Fruit fly (Drosophila melanogaster) whole organism, wandering third instar larva: ENCODE results near the gene Cyp311a1.

Source experiments
- Abd-B ChIP-seq: fragments of >200 bp; optimal IDR thresholded peaks from 2 replicates; lab custom pipeline; 2017; ENCODE audit warnings: missing biosample characterization, missing genetic modification characterization
- CG32264 ChIP-seq: fragments of 200-800 bp; sonication (Bioruptor generic); optimal IDR thresholded peaks from 2 replicates; lab custom pipeline; 2016; ENCODE audit warnings: missing biosample characterization, missing genetic modification characterization
- CG9705 ChIP-seq: fragments of 200-800 bp; sonication (Bioruptor generic); optimal IDR thresholded peaks from 2 replicates; lab custom pipeline; 2018; ENCODE audit warnings: missing biosample characterization, mild to moderate bottlenecking, missing genetic modification characterization
- CrebA ChIP-seq: fragments of 200-800 bp; sonication (Bioruptor generic); optimal IDR thresholded peaks from 2 replicates; lab custom pipeline; 2016; ENCODE audit warnings: missing biosample characterization, mild to moderate bottlenecking, missing genetic modification characterization, borderline replicate concordance
- Dfd ChIP-seq: fragments of >200 bp; optimal IDR thresholded peaks from 2 replicates; lab custom pipeline; 2017; ENCODE audit warnings: missing biosample characterization, missing genetic modification characterization
- Dif ChIP-seq: fragments of 200-275, 200-300 bp; sonication (Bioruptor generic); optimal IDR thresholded peaks from 2 replicates; lab custom pipeline; 2018; ENCODE audit warnings: missing biosample characterization, missing genetic modification characterization; ENCODE audit not compliant: partially characterized antibody
- GATAd ChIP-seq: sonication (Bioruptor generic); optimal IDR thresholded peaks from 2 replicates; lab custom pipeline; 2016; ENCODE audit warnings: missing biosample characterization, missing genetic modification characterization
- HLH106 ChIP-seq: fragments of 200-800 bp; optimal IDR thresholded peaks from 3 replicates; lab custom pipeline; 2019; ENCODE audit warnings: missing biosample characterization, mild to moderate bottlenecking, missing genetic modification characterization, moderate library complexity
- Hnf4 ChIP-seq: fragments of 200-800 bp; sonication (Bioruptor generic); optimal IDR thresholded peaks from 2 replicates; lab custom pipeline; 2016; ENCODE audit warnings: missing biosample characterization, mild to moderate bottlenecking, missing genetic modification characterization
- Hr78 ChIP-seq: fragments of >200 bp; optimal IDR thresholded peaks from 2 replicates; lab custom pipeline; 2017; ENCODE audit warnings: missing biosample characterization, missing genetic modification characterization
- Hr83 ChIP-seq: fragments of 200-300 bp; sonication (Bioruptor generic); optimal IDR thresholded peaks from 2 replicates; lab custom pipeline; 2016; ENCODE audit warnings: missing biosample characterization, mild to moderate bottlenecking, missing genetic modification characterization, moderate library complexity; ENCODE audit not compliant: poor library complexity, severe bottlenecking
- Jra ChIP-seq: sonication (Bioruptor generic); optimal IDR thresholded peaks from 2 replicates; lab custom pipeline; 2016; ENCODE audit warnings: missing biosample characterization, missing genetic modification characterization
- Mio ChIP-seq: sonication (Bioruptor generic); optimal IDR thresholded peaks from 2 replicates; lab custom pipeline; 2016; ENCODE audit warnings: missing biosample characterization, missing genetic modification characterization
- Myc ChIP-seq: fragments of >200 bp; optimal IDR thresholded peaks from 2 replicates; lab custom pipeline; 2017
- N ChIP-seq: fragments of >200 bp; optimal IDR thresholded peaks from 2 replicates; lab custom pipeline; 2018; ENCODE audit warnings: missing biosample characterization, missing external identifiers, missing genetic modification characterization
- OdsH ChIP-seq: fragments of 200-800 bp; sonication (Bioruptor generic); optimal IDR thresholded peaks from 2 replicates; lab custom pipeline; 2016; ENCODE audit warnings: missing biosample characterization, mild to moderate bottlenecking, missing genetic modification characterization
- Rel ChIP-seq, 2 experiments: fragments of 200-800 bp; sonication (Bioruptor generic) in 1 of 2; optimal IDR thresholded peaks; 2 replicates in 1 of 2; 3 replicates in 1 of 2; lab custom pipeline; 2016 to 2019; ENCODE audit warnings: mild to moderate bottlenecking in 2 of 2, missing biosample characterization in 2 of 2, missing genetic modification characterization in 2 of 2, moderate library complexity in 1 of 2
- Sp1 ChIP-seq: fragments of 200-800 bp; sonication (Bioruptor generic); optimal IDR thresholded peaks from 3 replicates; lab custom pipeline; 2019; ENCODE audit warnings: missing biosample characterization, mild to moderate bottlenecking, missing genetic modification characterization, moderate library complexity
- Vsx2 ChIP-seq: fragments of 200-300, 225-300 bp; sonication (Bioruptor generic); optimal IDR thresholded peaks from 2 replicates; lab custom pipeline; 2018; ENCODE audit warnings: missing biosample characterization, missing genetic modification characterization; ENCODE audit not compliant: partially characterized antibody
- br ChIP-seq: fragments of 200-800 bp; sonication (Bioruptor generic); optimal IDR thresholded peaks from 2 replicates; lab custom pipeline; 2016; ENCODE audit warnings: missing biosample characterization, missing genetic modification characterization
- brk ChIP-seq: fragments of 200-800 bp; sonication (Bioruptor generic); optimal IDR thresholded peaks from 2 replicates; lab custom pipeline; 2016; ENCODE audit warnings: missing biosample characterization, mild to moderate bottlenecking, missing genetic modification characterization
- dl ChIP-seq, 2 experiments: fragments of 175-275, 200-275 bp in 1 of 2; fragments of 200-275 bp in 1 of 2; sonication (Bioruptor generic); optimal IDR thresholded peaks; lab custom pipeline; 2018; ENCODE audit warnings: mild to moderate bottlenecking in 2 of 2, missing biosample characterization in 2 of 2, missing genetic modification characterization in 2 of 2, moderate library complexity in 2 of 2; ENCODE audit not compliant: partially characterized antibody in 2 of 2, insufficient read depth in 1 of 2
- dmrt93B ChIP-seq: fragments of 200-800 bp; sonication (Bioruptor generic); optimal IDR thresholded peaks from 2 replicates; lab custom pipeline; 2018; ENCODE audit warnings: missing biosample characterization, mild to moderate bottlenecking, missing genetic modification characterization
- dsf ChIP-seq: sonication (Bioruptor generic); optimal IDR thresholded peaks from 2 replicates; lab custom pipeline; 2016; ENCODE audit warnings: missing biosample characterization, missing genetic modification characterization, borderline replicate concordance
- foxo ChIP-seq, 2 experiments: fragments of 200-800 bp; sonication (Bioruptor generic); optimal IDR thresholded peaks; 2 replicates in 1 of 2; 3 replicates in 1 of 2; lab custom pipeline; 2016 to 2017; ENCODE audit warnings: missing biosample characterization in 2 of 2, missing genetic modification characterization in 2 of 2
- fru ChIP-seq: fragments of 200-800 bp; sonication (Bioruptor generic); optimal IDR thresholded peaks from 3 replicates; lab custom pipeline; 2016; ENCODE audit warnings: missing biosample characterization, mild to moderate bottlenecking, missing genetic modification characterization
- h ChIP-seq: fragments of 200-800 bp; sonication (Bioruptor generic); optimal IDR thresholded peaks from 3 replicates; lab custom pipeline; 2016; ENCODE audit warnings: missing biosample characterization, mild to moderate bottlenecking, missing genetic modification characterization
- jim ChIP-seq: fragments of 175-275, 200-325 bp; sonication (Bioruptor generic); optimal IDR thresholded peaks from 2 replicates; lab custom pipeline; 2016; ENCODE audit warnings: missing biosample characterization, mild to moderate bottlenecking, missing genetic modification characterization
- lola ChIP-seq: fragments of >200 bp; optimal IDR thresholded peaks from 2 replicates; lab custom pipeline; 2017; ENCODE audit warnings: missing biosample characterization, missing genetic modification characterization
- pan ChIP-seq: fragments of >200 bp; optimal IDR thresholded peaks from 2 replicates; lab custom pipeline; 2017
- psq ChIP-seq: fragments of 200-800 bp; sonication (Bioruptor generic); optimal IDR thresholded peaks from 3 replicates; lab custom pipeline; 2017; ENCODE audit warnings: missing biosample characterization, mild to moderate bottlenecking, missing genetic modification characterization, moderate library complexity
- rgr ChIP-seq: fragments of 200-800 bp; sonication (Bioruptor generic); optimal IDR thresholded peaks from 3 replicates; lab custom pipeline; 2016; ENCODE audit warnings: missing biosample characterization, mild to moderate bottlenecking, missing genetic modification characterization
- sage ChIP-seq: fragments of 200-800 bp; sonication (Bioruptor generic); optimal IDR thresholded peaks from 2 replicates; lab custom pipeline; 2016; ENCODE audit warnings: missing biosample characterization, mild to moderate bottlenecking, missing genetic modification characterization
- sv ChIP-seq: fragments of 200-800 bp; sonication (Bioruptor generic); optimal IDR thresholded peaks from 3 replicates; lab custom pipeline; 2016; ENCODE audit warnings: missing biosample characterization, missing genetic modification characterization
- tai ChIP-seq: sonication (Bioruptor generic); optimal IDR thresholded peaks from 2 replicates; lab custom pipeline; 2016; ENCODE audit warnings: missing biosample characterization, missing genetic modification characterization
- usp ChIP-seq: fragments of >200 bp; optimal IDR thresholded peaks from 2 replicates; lab custom pipeline; 2017; ENCODE audit warnings: missing biosample characterization, missing genetic modification characterization
- woc ChIP-seq: sonication (Bioruptor generic); optimal IDR thresholded peaks from 2 replicates; lab custom pipeline; 2016; ENCODE audit warnings: missing biosample characterization, mild to moderate bottlenecking, missing genetic modification characterization

Gene Cyp311a1

dm6 chrX:12006678-12007441 is 24.4 kb downstream of the Cyp311a1 start, which contains the start of gene CG1806:
TSS of gene CG1806 (plus strand) at chrX:12007176.
- TF ChIP-seq usp: no peak
- no peak for TF ChIP-seq dsf (GFP tag; lab: Kevin White, UChicago)
- peak; percentile 60 for TF ChIP-seq jim (GFP tag; lab: Kevin White, UChicago)
- no peak for TF ChIP-seq pan (lab: Kevin White, UChicago)
- TF ChIP-seq GATAd: no peak
- TF ChIP-seq Hr78 (GFP tag; lab: Kevin White, UChicago): no peak
- TF ChIP-seq Myc (lab: Kevin White, UChicago): no peak
- no peak for TF ChIP-seq Abd-B (GFP tag; lab: Kevin White, UChicago)
- peak; percentile 9 for TF ChIP-seq Jra (GFP tag; lab: Kevin White, UChicago)
- peak; percentile 23 for TF ChIP-seq Sp1 (GFP tag; lab: Kevin White, UChicago)
- TF ChIP-seq tai (GFP tag; lab: Kevin White, UChicago): no peak
- TF ChIP-seq foxo (GFP tag; optimal IDR thresholded peaks at IDR 0.05; lab: Kevin White, UChicago): no peak
- no peak for TF ChIP-seq dmrt93B
- TF ChIP-seq psq: no peak
- TF ChIP-seq sage (GFP tag; lab: Kevin White, UChicago): peak; percentile 62
- TF ChIP-seq fru: peak; percentile 25
- peak; percentile 58 for TF ChIP-seq Rel (GFP tag; optimal IDR thresholded peaks at IDR 0.05; lab: Kevin White, UChicago)
- no peak for TF ChIP-seq Rel (tag; optimal IDR thresholded peaks at IDR 0.05; lab: Kevin White, UChicago)
- no peak for TF ChIP-seq HLH106
- TF ChIP-seq Dif (GFP tag; lab: Kevin White, UChicago): peak; percentile 98
- peak; percentile 27 for TF ChIP-seq brk
- peak; percentile 34 for TF ChIP-seq Hnf4 (GFP tag; lab: Kevin White, UChicago)
- TF ChIP-seq lola (GFP tag; lab: Kevin White, UChicago): no peak
- peak; percentile 27 for TF ChIP-seq Hr83 (GFP tag; lab: Kevin White, UChicago)
- TF ChIP-seq br: no peak
- TF ChIP-seq rgr: no peak
- peak; percentile 97 to 98 for TF ChIP-seq dl (GFP tag; optimal IDR thresholded peaks at IDR 0.05; lab: Kevin White, UChicago; ENCODE audit: insufficient read depth in 1 of 2, partially characterized antibody in 2 of 2)
- no peak for TF ChIP-seq N (GFP tag; lab: Kevin White, UChicago)
- TF ChIP-seq h (GFP tag; lab: Kevin White, UChicago): peak; percentile 20
- peak; percentile 95 for TF ChIP-seq Vsx2 (GFP tag; lab: Kevin White, UChicago)

DNA sequence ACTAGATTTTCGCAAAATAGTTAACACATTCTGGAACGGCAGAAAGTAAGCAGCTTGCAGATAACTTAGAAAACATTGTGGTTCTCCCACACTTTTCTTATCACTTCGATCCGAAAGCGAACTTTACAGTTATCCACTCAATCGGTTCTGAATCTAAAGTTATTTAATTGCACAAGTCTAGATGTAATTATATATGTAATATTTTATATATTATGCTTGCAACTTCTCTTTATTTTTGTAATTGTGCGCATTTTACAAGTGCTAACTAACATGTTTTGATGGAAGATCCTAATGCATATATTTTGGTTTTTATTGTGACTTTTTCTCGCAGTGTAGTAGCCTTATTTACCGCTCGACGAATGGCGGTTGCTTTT is 26.9 kb downstream of the Cyp311a1 start:
- no peak for TF ChIP-seq Rel (GFP tag; optimal IDR thresholded peaks at IDR 0.05; lab: Kevin White, UChicago)
- TF ChIP-seq Rel (tag; optimal IDR thresholded peaks at IDR 0.05; lab: Kevin White, UChicago): no peak
- TF ChIP-seq GATAd: no peak
- no peak for TF ChIP-seq h (GFP tag; lab: Kevin White, UChicago)
- no peak for TF ChIP-seq Dif (GFP tag; lab: Kevin White, UChicago)
- no peak for TF ChIP-seq br
- TF ChIP-seq Abd-B (GFP tag; lab: Kevin White, UChicago): no peak
- TF ChIP-seq Hnf4 (GFP tag; lab: Kevin White, UChicago): no peak
- no peak for TF ChIP-seq rgr
- peak in 1 of 2 experiments; percentile 54 for TF ChIP-seq foxo (GFP tag; optimal IDR thresholded peaks at IDR 0.05; lab: Kevin White, UChicago)
- no peak for TF ChIP-seq dl (GFP tag; optimal IDR thresholded peaks at IDR 0.05; lab: Kevin White, UChicago; ENCODE audit: insufficient read depth in 1 of 2, partially characterized antibody in 2 of 2)
- TF ChIP-seq woc (GFP tag; lab: Kevin White, UChicago): no peak
- TF ChIP-seq usp: no peak
- TF ChIP-seq brk: no peak
- no peak for TF ChIP-seq Mio (GFP tag; lab: Kevin White, UChicago)
- TF ChIP-seq dsf (GFP tag; lab: Kevin White, UChicago): no peak
- no peak for TF ChIP-seq CG9705
- no peak for TF ChIP-seq CrebA
- no peak for TF ChIP-seq pan (lab: Kevin White, UChicago)
- peak; percentile 7 for TF ChIP-seq fru
- TF ChIP-seq Jra (GFP tag; lab: Kevin White, UChicago): no peak
- TF ChIP-seq CG32264 (GFP tag; lab: Kevin White, UChicago): no peak
- no peak for TF ChIP-seq Vsx2 (GFP tag; lab: Kevin White, UChicago)
- no peak for TF ChIP-seq sv (GFP tag; lab: Kevin White, UChicago)
- peak; percentile 38 for TF ChIP-seq OdsH
- no peak for TF ChIP-seq jim (GFP tag; lab: Kevin White, UChicago)
- no peak for TF ChIP-seq Myc (lab: Kevin White, UChicago)
- no peak for TF ChIP-seq Dfd (GFP tag; lab: Kevin White, UChicago)
- TF ChIP-seq HLH106: peak; percentile 47
- no peak for TF ChIP-seq Hr83 (GFP tag; lab: Kevin White, UChicago)
- TF ChIP-seq psq: peak; percentile 54
- TF ChIP-seq Hr78 (GFP tag; lab: Kevin White, UChicago): no peak
- TF ChIP-seq Sp1 (GFP tag; lab: Kevin White, UChicago): peak; percentile 62
- no peak for TF ChIP-seq N (GFP tag; lab: Kevin White, UChicago)
- no peak for TF ChIP-seq sage (GFP tag; lab: Kevin White, UChicago)
- TF ChIP-seq dmrt93B: peak; percentile 72
